Worm (Caenorhabditis elegans) whole organism, L1 larva: Measurements from ENCODE around the gene mccc-1.

Experiments
- dsc-1 ChIP-seq: sonication (generic microtip); optimal IDR thresholded peaks from 2 replicates; lab custom pipeline; 2016; ENCODE audit warnings: mild to moderate bottlenecking, missing genetic modification characterization, missing compliant biosample characterization
- lin-39 ChIP-seq: fragments of 150-350 bp; optimal IDR thresholded peaks from 2 replicates; lab custom pipeline; 2014; ENCODE audit warnings: missing biosample characterization, missing genetic modification reagents, missing genetic modification characterization
- rnt-1 ChIP-seq: sonication (generic microtip); optimal IDR thresholded peaks from 2 replicates; lab custom pipeline; 2016; ENCODE audit warnings: mild to moderate bottlenecking, missing genetic modification characterization, moderate library complexity, missing compliant biosample characterization

ce11 chrIV:9873837-9874236, 10.5 kb upstream of the mccc-1 start:
- TF ChIP-seq dsc-1 (tag; lab: Kevin White, UChicago) (peak; percentile 7), rnt-1 (tag; lab: Kevin White, UChicago) (peak; percentile 49), lin-39 (no peak)
